Worm (Caenorhabditis elegans) whole organism, L2 larva: ENCODE results near the gene mig-6.

ENCODE experiments used
- R02D3.7 ChIP-seq: fragments of 150-350 bp; optimal IDR thresholded peaks from 2 replicates; lab custom pipeline; 2014; ENCODE audit warnings: missing biosample characterization, missing genetic modification characterization
- ZK546.5 ChIP-seq: sonication (generic microtip); optimal IDR thresholded peaks from 2 replicates; lab custom pipeline; 2017; ENCODE audit warnings: missing biosample characterization, missing genetic modification characterization
- ama-1 ChIP-seq: fragments of 150-350 bp; optimal IDR thresholded peaks from 2 replicates; lab custom pipeline; 2018; ENCODE audit warnings: inconsistent platforms
- ceh-82 ChIP-seq: fragments of 150-350 bp; optimal IDR thresholded peaks from 2 replicates; lab custom pipeline; 2014; ENCODE audit warnings: missing biosample characterization, missing genetic modification characterization
- elt-1 ChIP-seq: fragments of 150-350 bp; optimal IDR thresholded peaks from 2 replicates; lab custom pipeline; 2014; ENCODE audit warnings: missing biosample characterization, missing genetic modification characterization
- lin-13 ChIP-seq: fragments of 150-350 bp; optimal IDR thresholded peaks from 2 replicates; lab custom pipeline; 2014; ENCODE audit warnings: missing biosample characterization, missing genetic modification reagents, missing genetic modification characterization
- lsy-2 ChIP-seq, 2 experiments: fragments of 150-350 bp in 1 of 2; sonication (generic microtip) in 1 of 2; optimal IDR thresholded peaks; 2 replicates each; lab custom pipeline; 2014 to 2017; ENCODE audit warnings: missing biosample characterization in 2 of 2, missing genetic modification characterization in 2 of 2
- nhr-11 ChIP-seq: fragments of 150-350 bp; optimal IDR thresholded peaks from 2 replicates; lab custom pipeline; 2014; ENCODE audit warnings: missing biosample characterization, missing genetic modification characterization
- nhr-129 ChIP-seq: fragments of 150-350 bp; optimal IDR thresholded peaks from 2 replicates; lab custom pipeline; 2014; ENCODE audit warnings: missing biosample characterization, missing genetic modification characterization
- nhr-237 ChIP-seq: fragments of 150-350 bp; optimal IDR thresholded peaks from 2 replicates; lab custom pipeline; 2014; ENCODE audit warnings: missing biosample characterization, missing genetic modification characterization
- nhr-6 ChIP-seq: fragments of 150-350 bp; optimal IDR thresholded peaks from 2 replicates; lab custom pipeline; 2014; ENCODE audit warnings: missing biosample characterization, missing genetic modification characterization
- sma-3 ChIP-seq: sonication (generic microtip); optimal IDR thresholded peaks from 2 replicates; lab custom pipeline; 2016; ENCODE audit warnings: missing genetic modification reagents, missing genetic modification characterization, missing compliant biosample characterization
- snpc-4 ChIP-seq: fragments of 150-350 bp; optimal IDR thresholded peaks from 2 replicates; lab custom pipeline; 2014; ENCODE audit warnings: missing biosample characterization, missing genetic modification characterization

DNA sequence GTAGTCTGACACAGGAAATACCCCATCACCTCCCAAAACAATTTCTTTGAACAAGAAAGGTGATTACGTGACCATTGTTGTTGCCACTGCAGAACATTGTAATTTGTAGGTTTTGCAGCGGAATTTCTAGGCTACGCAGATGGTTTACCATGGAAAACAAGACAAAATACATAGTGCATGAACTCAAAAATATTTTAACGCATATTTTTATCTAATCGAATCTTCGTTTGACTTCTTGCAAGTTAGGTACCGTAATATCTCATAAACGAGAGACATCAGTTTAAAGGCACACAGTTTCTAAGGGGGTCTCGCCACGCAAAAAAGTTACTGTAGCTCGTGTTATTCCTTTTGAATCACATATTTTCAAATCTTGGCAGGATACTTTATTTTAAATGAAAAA, 48.0 kb upstream of the mig-6 start:
- no peak for TF ChIP-seq lin-13 (GFP tag; lab: Kevin White, UChicago)
- TF ChIP-seq ama-1 (lab: Kevin White, UChicago), result no peak
- no peak for TF ChIP-seq sma-3 (GFP tag; lab: Kevin White, UChicago)
- TF ChIP-seq elt-1 (tag; lab: Kevin White, UChicago), result no peak
- TF ChIP-seq snpc-4 (tag; lab: Kevin White, UChicago), result no peak
- no peak for TF ChIP-seq ceh-82 (tag; lab: Kevin White, UChicago)
- no peak for TF ChIP-seq nhr-11
- no peak for TF ChIP-seq nhr-6 (tag; lab: Kevin White, UChicago)
- no peak for TF ChIP-seq R02D3.7 (tag; lab: Kevin White, UChicago)
- TF ChIP-seq nhr-237 (tag; lab: Kevin White, UChicago), result no peak
- no peak for TF ChIP-seq ZK546.5 (tag; lab: Kevin White, UChicago)
- TF ChIP-seq lsy-2 (tag; optimal IDR thresholded peaks at IDR 0.05; lab: Kevin White, UChicago), result no peak
- TF ChIP-seq nhr-129 (tag; lab: Kevin White, UChicago), result no peak
